Worm (Caenorhabditis elegans) whole organism, L3 larva: ENCODE results near the gene F16G10.1.

Experiments
- aly-2 ChIP-seq: fragments of 150-350 bp; optimal IDR thresholded peaks from 2 replicates; lab custom pipeline; 2014; ENCODE audit warnings: missing biosample characterization, missing genetic modification characterization
- mdl-1 ChIP-seq: fragments of 150-350 bp; optimal IDR thresholded peaks from 2 replicates; lab custom pipeline; 2014; ENCODE audit warnings: missing biosample characterization, missing genetic modification characterization
- tbx-2 ChIP-seq: sonication (generic microtip); optimal IDR thresholded peaks from 2 replicates; lab custom pipeline; 2016; ENCODE audit warnings: mild to moderate bottlenecking, missing genetic modification characterization, missing compliant biosample characterization

DNA sequence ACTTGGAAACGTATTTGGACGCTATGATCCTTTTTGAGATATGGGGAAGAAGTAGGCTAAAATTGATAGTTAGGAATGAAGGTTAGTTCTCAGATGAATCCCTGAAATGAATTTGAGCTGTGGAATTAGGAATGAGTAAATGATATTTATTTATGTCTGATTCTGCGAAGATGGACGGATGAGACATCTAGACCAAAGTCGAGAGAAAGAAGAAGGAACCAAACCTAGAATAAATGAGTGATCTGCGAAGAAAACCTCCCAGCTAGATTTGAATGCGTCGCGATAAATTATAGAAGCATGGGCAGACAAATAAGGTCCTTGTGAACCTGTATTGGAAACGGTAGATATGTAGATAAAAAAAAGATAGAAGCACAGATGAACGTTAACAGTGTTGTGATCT lies 44.1 kb upstream of the F16G10.1 start, which contains the start of gene F43C11.16:
- TF ChIP-seq aly-2 (tag; lab: Kevin White, UChicago) (no peak), tbx-2 (no peak), mdl-1 (tag; lab: Kevin White, UChicago) (no peak)
